Worm (Caenorhabditis elegans) whole organism, midembryonic: ENCODE results near the gene K09C8.8.

Experiments used
- T22C8.4 ChIP-seq: fragments of 200-800 bp; sonication (Bioruptor generic); IDR thresholded peaks from 2 replicates; pipeline ENCODE4 v1.3.6; 2022; ENCODE audit warnings: missing genetic modification characterization, missing compliant biosample characterization
- cog-1 ChIP-seq: sonication (generic microtip); optimal IDR thresholded peaks from 2 replicates; lab custom pipeline; 2016; ENCODE audit warnings: missing genetic modification characterization, missing compliant biosample characterization
- flt-1 ChIP-seq: fragments of 200-800 bp; sonication (Bioruptor generic); IDR thresholded peaks from 2 replicates; pipeline ENCODE4 v1.3.6; 2022; ENCODE audit warnings: missing genetic modification characterization, missing compliant biosample characterization
- med-1 ChIP-seq: sonication (generic microtip); optimal IDR thresholded peaks from 2 replicates; lab custom pipeline; 2017; ENCODE audit warnings: missing genetic modification characterization, mild to moderate bottlenecking, missing compliant biosample characterization, antibody characterized with exemption, missing genetic modification reagents; ENCODE audit not compliant: insufficient read depth
- ref-1 ChIP-seq: fragments of 200-800 bp; sonication (Bioruptor generic); conservative IDR thresholded peaks from 2 replicates; pipeline ENCODE4 v1.3.6; 2022; ENCODE audit warnings: missing genetic modification reagents, missing genetic modification characterization, missing compliant biosample characterization
- tab-1 ChIP-seq: fragments of 200-800 bp; sonication (Bioruptor generic); IDR thresholded peaks from 2 replicates; pipeline ENCODE4 v1.3.6; 2022; ENCODE audit warnings: missing genetic modification characterization, missing compliant biosample characterization
- ztf-23 ChIP-seq: fragments of 200-800 bp; sonication (Bioruptor generic); IDR thresholded peaks from 2 replicates; pipeline ENCODE4 v1.3.6; 2022; ENCODE audit warnings: missing genetic modification reagents, missing genetic modification characterization, missing compliant biosample characterization
- ztf-29 ChIP-seq: fragments of 200-800 bp; sonication (Bioruptor generic); IDR thresholded peaks from 2 replicates; pipeline ENCODE4 v1.3.6; 2022; ENCODE audit warnings: missing genetic modification reagents, missing genetic modification characterization, missing compliant biosample characterization

DNA sequence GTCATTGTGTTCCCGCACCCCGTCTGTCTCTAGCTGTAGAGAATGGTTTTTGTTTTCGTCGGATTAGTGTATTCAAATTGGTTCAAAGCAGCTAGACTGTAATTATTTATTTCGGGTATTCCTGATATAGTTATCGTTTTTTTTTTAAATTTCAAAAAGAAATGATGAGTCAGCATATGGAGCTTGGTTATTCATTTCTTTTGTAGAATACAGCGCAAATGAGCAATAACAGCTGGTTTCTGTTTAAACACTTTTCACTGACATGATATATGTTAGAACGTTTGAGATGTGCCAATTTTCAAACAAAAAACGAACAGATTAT is 20.1 kb downstream of the K09C8.8 start:
- no peak for TF ChIP-seq med-1 (GFP tag; lab: Kevin White, UChicago)
- no peak for TF ChIP-seq ztf-23 (GFP tag; lab: Robert Waterston, UW)
- no peak for TF ChIP-seq tab-1
- TF ChIP-seq T22C8.4 (GFP tag; lab: Robert Waterston, UW): no peak
- no peak for TF ChIP-seq ztf-29 (GFP tag; lab: Robert Waterston, UW)
- TF ChIP-seq flt-1 (GFP tag; lab: Robert Waterston, UW): no peak
- TF ChIP-seq ref-1 (GFP tag; lab: Robert Waterston, UW): no peak
- no peak for TF ChIP-seq cog-1
